Fruit fly (Drosophila melanogaster): ENCODE measurements around the gene Cpr65Eb.
A peak's percentile ranks its signal among the peaks of the same experiment; 100 is the strongest.

Gene Cpr65Eb

DNA sequence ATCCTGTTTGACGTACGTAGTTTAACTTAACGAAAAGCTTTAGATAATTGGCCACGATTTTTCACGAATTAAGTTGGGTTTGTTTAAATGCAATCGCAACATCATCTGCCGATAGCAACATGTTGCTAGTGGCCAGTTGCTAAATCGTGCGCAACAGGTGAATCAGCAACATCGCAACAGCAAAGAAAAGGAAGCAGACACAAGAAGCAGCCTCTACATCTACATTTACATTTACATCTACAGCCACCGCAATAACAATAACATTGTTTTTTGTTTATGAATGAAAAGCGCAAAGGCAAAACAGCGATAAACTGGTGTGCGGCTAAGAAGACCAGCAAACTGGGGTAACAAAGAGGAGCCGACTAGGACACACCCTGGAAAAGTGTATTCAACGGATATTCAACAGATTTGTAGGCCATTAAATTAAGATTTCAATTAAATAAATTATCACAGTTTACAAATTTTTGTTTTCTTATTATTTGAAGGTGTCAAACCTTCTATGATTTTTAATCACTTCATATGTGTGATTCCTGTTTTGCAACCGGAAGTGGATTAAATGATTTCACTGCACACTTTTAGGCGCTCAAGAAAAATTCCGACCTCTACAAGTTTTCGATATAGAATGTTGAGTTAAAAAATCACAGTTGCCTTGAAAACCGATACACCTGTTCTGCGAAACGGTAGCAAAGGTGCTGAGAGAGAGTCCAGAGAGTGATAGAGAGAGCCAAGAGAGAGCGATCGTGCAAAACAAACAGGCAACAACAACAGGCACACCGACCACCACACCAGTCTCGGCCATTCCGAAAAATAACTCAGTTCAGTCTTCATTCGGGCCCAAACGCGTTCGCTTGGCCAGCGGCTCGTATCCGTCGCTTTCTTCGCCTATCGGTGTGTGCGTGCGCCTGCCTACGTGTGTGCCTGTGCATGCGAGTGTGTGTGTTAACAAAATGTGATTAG lies 45.4 kb upstream of the Cpr65Eb start, which contains the start of gene melt (continued):
- no peak for TF ChIP-seq Dfd (GFP tag; optimal IDR thresholded peaks at IDR 0.05)
- TF ChIP-seq CG17912 (GFP tag; optimal IDR thresholded peaks at IDR 0.05), result no peak
- TF ChIP-seq Doc3 (GFP tag; IDR thresholded peaks at IDR 0.05; ENCODE audit: partially characterized antibody), result no peak
- peak; percentile 84 to 90 for TF ChIP-seq Pdp1 (GFP tag; optimal IDR thresholded peaks at IDR 0.05)
- peak; percentile 56 for TF ChIP-seq CG3995 (GFP tag; optimal IDR thresholded peaks at IDR 0.05)
- TF ChIP-seq Aef1 (GFP tag; IDR thresholded peaks at IDR 0.05), result peak; percentile 66; the same call in 1 of the 3 replicates
- peak; percentile 94; the same call in 3 of the 4 replicates for TF ChIP-seq chinmo (GFP tag; IDR thresholded peaks at IDR 0.05; ENCODE audit: partially characterized antibody)
- peak; percentile 45; the same call in 1 of the 3 replicates for TF ChIP-seq z (GFP tag; IDR thresholded peaks at IDR 0.05)
- peak; percentile 51; the same call in 1 of the 2 replicates for TF ChIP-seq danr (GFP tag; IDR thresholded peaks at IDR 0.05)
- peak; percentile 80 for TF ChIP-seq en (GFP tag; optimal IDR thresholded peaks at IDR 0.05)
- peak; percentile 95 for TF ChIP-seq CG9727 (GFP tag; optimal IDR thresholded peaks at IDR 0.05)
- peak; percentile 14 for TF ChIP-seq Sry-β (GFP tag; optimal IDR thresholded peaks at IDR 0.05)
- peak; percentile 52 for TF ChIP-seq CG4617 (GFP tag; optimal IDR thresholded peaks at IDR 0.05; ENCODE audit: borderline replicate concordance)
- TF ChIP-seq odd (GFP tag; optimal IDR thresholded peaks at IDR 0.05), result peak; percentile 78
- peak; percentile 62 for TF ChIP-seq otp (GFP tag; IDR thresholded peaks at IDR 0.05)
- TF ChIP-seq Nf-YA (GFP tag; IDR thresholded peaks at IDR 0.05), result peak; percentile 26; the same call in 1 of the 2 replicates
- peak; percentile 89 for TF ChIP-seq Camta (GFP tag; optimal IDR thresholded peaks at IDR 0.05)
- TF ChIP-seq CG8944 (GFP tag; optimal IDR thresholded peaks at IDR 0.05), result peak; percentile 82
- TF ChIP-seq sens-2 (GFP tag; IDR thresholded peaks at IDR 0.05), result peak; percentile 43; the same call in 1 of the 2 replicates
- TF ChIP-seq jing (GFP tag; optimal IDR thresholded peaks at IDR 0.05), result peak; percentile 77
- peak; percentile 62; the same call in 1 of the 2 replicates for TF ChIP-seq ro (GFP tag; IDR thresholded peaks at IDR 0.05)
- peak; percentile 85 for TF ChIP-seq lab (GFP tag; optimal IDR thresholded peaks at IDR 0.05)
- TF ChIP-seq CG9817 (tag; optimal IDR thresholded peaks at IDR 0.05), result peak; percentile 74
- peak; percentile 51 for TF ChIP-seq CG15479 (GFP tag; optimal IDR thresholded peaks at IDR 0.05)

DNA sequence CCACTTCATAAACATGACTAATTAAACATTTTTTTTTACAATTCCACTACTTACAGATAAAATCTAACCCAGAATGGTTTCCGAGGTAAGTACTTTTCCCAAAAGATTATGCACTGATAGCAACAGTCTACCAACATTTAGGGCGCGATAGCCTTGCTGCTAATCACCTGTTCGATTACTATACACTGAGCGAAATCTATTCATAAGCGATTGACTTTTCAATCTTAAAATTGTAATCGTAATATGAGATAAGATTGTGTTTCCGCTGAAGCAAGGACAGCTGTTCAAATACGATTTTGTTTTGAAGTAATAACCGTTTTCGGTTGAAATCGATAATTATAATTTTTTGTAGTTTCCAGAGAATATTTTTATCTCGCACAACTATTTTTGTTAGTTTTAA lies 44.0 kb upstream of the Cpr65Eb start:
- peak; percentile 4 for TF ChIP-seq CG2678 (tag; optimal IDR thresholded peaks at IDR 0.05)
- TF ChIP-seq unpg (GFP tag; optimal IDR thresholded peaks at IDR 0.05), result peak; percentile 34
- TF ChIP-seq HmgZ (tag; optimal IDR thresholded peaks at IDR 0.05), result peak; percentile 40
- no peak for TF ChIP-seq CG11093 (GFP tag; IDR thresholded peaks at IDR 0.05)
- peak; percentile 53 for TF ChIP-seq sens (GFP tag)
- peak; percentile 23 for TF ChIP-seq CG2120 (GFP tag; optimal IDR thresholded peaks at IDR 0.05)
- TF ChIP-seq CG8290 (GFP tag; optimal IDR thresholded peaks at IDR 0.05), result no peak
- TF ChIP-seq CG8290 (tag; optimal IDR thresholded peaks at IDR 0.05), result peak in 1 of 2 experiments; percentile 5
- TF ChIP-seq Vsx1 (GFP tag; optimal IDR thresholded peaks at IDR 0.05), result peak; percentile 24
- peak; percentile 41 for TF ChIP-seq CG34376 (GFP tag; optimal IDR thresholded peaks at IDR 0.05)
- peak; percentile 54 for TF ChIP-seq gem (tag; optimal IDR thresholded peaks at IDR 0.05)
- no peak for TF ChIP-seq dan (GFP tag; IDR thresholded peaks at IDR 0.05)
- peak; percentile 79 for TF ChIP-seq GATAe (GFP tag; conservative IDR thresholded peaks at IDR 0.05)
- TF ChIP-seq sug (tag; optimal IDR thresholded peaks at IDR 0.05), result peak; percentile 57
- peak; percentile 0 for TF ChIP-seq CG11504 (tag; optimal IDR thresholded peaks at IDR 0.05)
- no peak for TF ChIP-seq CG3407 (GFP tag; optimal IDR thresholded peaks at IDR 0.05)
- no peak for TF ChIP-seq CG16813 (GFP tag; IDR thresholded peaks at IDR 0.05; ENCODE audit: partially characterized antibody)
- no peak for TF ChIP-seq chm (GFP tag; IDR thresholded peaks at IDR 0.05)
- TF ChIP-seq CG8388 (GFP tag; optimal IDR thresholded peaks at IDR 0.05), result no peak
- peak; percentile 17 for TF ChIP-seq CG18599 (GFP tag; optimal IDR thresholded peaks at IDR 0.05)
- TF ChIP-seq CG1603 (tag; optimal IDR thresholded peaks at IDR 0.05), result peak; percentile 4
- TF ChIP-seq grn (GFP tag; optimal IDR thresholded peaks at IDR 0.05), result peak; percentile 89
- TF ChIP-seq Med (GFP tag), result peak; percentile 28
- no peak for TF ChIP-seq ranshi (GFP tag; IDR thresholded peaks at IDR 0.05)
- peak; percentile 41 for TF ChIP-seq gro (GFP tag; optimal IDR thresholded peaks at IDR 0.05)

Data from whole organism, embryonic.